Fruit fly (Drosophila melanogaster) whole organism, pupa: ENCODE data around the gene CG8097.
A peak's percentile ranks its signal among the peaks of the same experiment; 100 is the strongest.

Experiments used
- CG13204 ChIP-seq: fragments of 200-800 bp; sonication (Bioruptor generic); optimal IDR thresholded peaks from 2 replicates; lab custom pipeline; 2018; ENCODE audit warnings: missing biosample characterization, mild to moderate bottlenecking, missing genetic modification characterization, moderate library complexity
- CG14655 ChIP-seq: fragments of 200-800 bp; sonication (Bioruptor generic); optimal IDR thresholded peaks from 3 replicates; lab custom pipeline; 2017; ENCODE audit warnings: mild to moderate bottlenecking, missing biosample characterization, missing genetic modification reagents, missing genetic modification characterization
- CG34367 ChIP-seq: fragments of 200-800 bp; sonication (Bioruptor generic); optimal IDR thresholded peaks from 2 replicates; lab custom pipeline; 2018; ENCODE audit warnings: missing biosample characterization, mild to moderate bottlenecking, missing genetic modification characterization
- CG4496 ChIP-seq: fragments of 200-800 bp; sonication (Bioruptor generic); IDR thresholded peaks from 3 replicates; pipeline ENCODE4 v1.3.6; 2022; ENCODE audit warnings: missing biosample characterization, missing genetic modification characterization
- EcR ChIP-seq: fragments of 200-800 bp; sonication (Bioruptor generic); optimal IDR thresholded peaks from 3 replicates; lab custom pipeline; 2019; ENCODE audit warnings: missing biosample characterization, missing genetic modification characterization, mild to moderate bottlenecking, moderate library complexity, missing genetic modification reagents
- Pif1A ChIP-seq: fragments of 200-800 bp; sonication (Bioruptor generic); optimal IDR thresholded peaks from 3 replicates; lab custom pipeline; 2016; ENCODE audit warnings: missing biosample characterization, missing genetic modification characterization
- Pif1B ChIP-seq: fragments of 200-800 bp; sonication (Bioruptor generic); optimal IDR thresholded peaks from 3 replicates; lab custom pipeline; 2016; ENCODE audit warnings: missing biosample characterization, missing genetic modification characterization
- fd96Ca ChIP-seq: fragments of 200-800 bp; sonication (Bioruptor generic); IDR thresholded peaks from 3 replicates; pipeline ENCODE4 v1.3.6; 2022; ENCODE audit warnings: missing biosample characterization, missing genetic modification characterization
- rn ChIP-seq: fragments of 200-800 bp; sonication (Bioruptor generic); IDR thresholded peaks from 2 replicates; pipeline ENCODE4 v1.3.6; 2022; ENCODE audit warnings: missing biosample characterization, missing genetic modification characterization

DNA sequence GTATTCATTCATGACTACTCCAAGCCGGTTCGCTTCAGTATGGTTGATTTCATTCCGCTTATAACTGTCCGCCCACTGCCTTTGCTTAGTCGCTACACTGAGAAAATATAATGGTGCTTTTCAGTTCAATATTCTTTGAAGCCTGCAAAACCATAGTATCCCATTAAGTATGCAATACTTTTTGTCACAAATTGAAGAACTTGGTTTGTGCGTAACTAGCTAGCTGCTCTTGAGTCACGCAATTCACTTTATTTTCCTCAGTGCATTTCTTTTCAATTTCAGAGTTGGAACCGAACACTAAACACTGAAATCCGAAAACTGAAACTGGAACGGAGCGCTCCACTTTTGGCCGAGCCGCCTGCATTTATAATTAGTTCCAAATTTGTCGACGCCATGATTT lies 16.7 kb downstream of the CG8097 start:
- TF ChIP-seq CG14655: no peak
- TF ChIP-seq EcR (GFP tag; lab: Kevin White, UChicago): no peak
- TF ChIP-seq CG4496: peak; percentile 64; the same call in 2 of the 3 replicates
- no peak for TF ChIP-seq CG34367 (tag; lab: Kevin White, UChicago)
- no peak for TF ChIP-seq CG13204
- no peak for TF ChIP-seq Pif1B (GFP tag; lab: Kevin White, UChicago)
- peak; percentile 79 for TF ChIP-seq fd96Ca (GFP tag; lab: Robert Waterston, UW)
- TF ChIP-seq Pif1A: peak; percentile 32
- no peak for TF ChIP-seq rn (GFP tag; lab: Robert Waterston, UW)
